Fruit fly (Drosophila melanogaster): ENCODE results near the gene CG9951.
A peak's percentile ranks its signal among the peaks of the same experiment; 100 is the strongest.

Gene CG9951

dm6 chr3L:16892728-16893271, 29.8 kb downstream of the CG9951 start (continued):
- TF ChIP-seq CG1529 (GFP tag; optimal IDR thresholded peaks at IDR 0.05) (no peak), CG31441 (GFP tag; IDR thresholded peaks at IDR 0.05) (0 out of 2 replicates have a peak, but pooled peaks have one; percentile 14), lab (GFP tag; optimal IDR thresholded peaks at IDR 0.05) (no peak), Neu2 (GFP tag; optimal IDR thresholded peaks at IDR 0.05; ENCODE audit: borderline replicate concordance) (no peak), CG32772 (GFP tag; IDR thresholded peaks at IDR 0.05) (0 out of 2 replicates have a peak, but pooled peaks have one; percentile 18), CG8359 (GFP tag; optimal IDR thresholded peaks at IDR 0.05; ENCODE audit: borderline replicate concordance) (peak; percentile 6), CG5180 (GFP tag; optimal IDR thresholded peaks at IDR 0.05) (no peak), phol (tag; optimal IDR thresholded peaks at IDR 0.05) (peak; percentile 14), E2f2 (GFP tag; IDR thresholded peaks at IDR 0.05) (no peak), CG17186 (GFP tag; optimal IDR thresholded peaks at IDR 0.05) (no peak), CG10979 (tag; optimal IDR thresholded peaks at IDR 0.05) (peak; percentile 14), Dip3 (GFP tag; optimal IDR thresholded peaks at IDR 0.05) (no peak), prd (optimal IDR thresholded peaks at IDR 0.05) (no peak), prd (GFP tag; IDR thresholded peaks at IDR 0.05) (peak; percentile 41; the same call in 1 of the 3 replicates), Antp (GFP tag; optimal IDR thresholded peaks at IDR 0.05) (no peak), CG11504 (tag; optimal IDR thresholded peaks at IDR 0.05) (peak; percentile 35), CG17359 (tag; optimal IDR thresholded peaks at IDR 0.05) (peak; percentile 30), CG15479 (GFP tag; optimal IDR thresholded peaks at IDR 0.05) (no peak), Xbp1 (GFP tag; optimal IDR thresholded peaks at IDR 0.05) (no peak), CG6683 (GFP tag; optimal IDR thresholded peaks at IDR 0.05) (no peak), dmrt99B (tag; optimal IDR thresholded peaks at IDR 0.05) (peak; percentile 35)

- TF ChIP-seq Fer1 (GFP tag; optimal IDR thresholded peaks at IDR 0.05) = peak; percentile 6
- peak; percentile 1 for TF ChIP-seq Oli (tag; optimal IDR thresholded peaks at IDR 0.05)
- no peak for TF ChIP-seq fd96Cb (tag; optimal IDR thresholded peaks at IDR 0.05)
- peak; percentile 41 for TF ChIP-seq grau (tag; optimal IDR thresholded peaks at IDR 0.05)
- no peak for TF ChIP-seq CG10979 (tag; optimal IDR thresholded peaks at IDR 0.05)
- no peak for TF ChIP-seq CG13775 (GFP tag; optimal IDR thresholded peaks at IDR 0.05)
- TF ChIP-seq nmo (GFP tag; optimal IDR thresholded peaks at IDR 0.05) = peak; percentile 21
- TF ChIP-seq pb (GFP tag; optimal IDR thresholded peaks at IDR 0.05) = no peak
- TF ChIP-seq gem (tag; optimal IDR thresholded peaks at IDR 0.05) = peak; percentile 54
- no peak for TF ChIP-seq dm (GFP tag; optimal IDR thresholded peaks at IDR 0.05)
- peak; percentile 7 for TF ChIP-seq Dek (tag; optimal IDR thresholded peaks at IDR 0.05)
- TF ChIP-seq CG6683 (GFP tag; optimal IDR thresholded peaks at IDR 0.05) = no peak
- no peak for TF ChIP-seq otp (GFP tag; IDR thresholded peaks at IDR 0.05)
- no peak for TF ChIP-seq CG7271 (tag; optimal IDR thresholded peaks at IDR 0.05)
- TF ChIP-seq kah (GFP tag; optimal IDR thresholded peaks at IDR 0.05) = no peak
- peak; percentile 33; the same call in 1 of the 2 replicates for TF ChIP-seq Rfx (GFP tag; IDR thresholded peaks at IDR 0.05)
- no peak for TF ChIP-seq Doc2 (GFP tag; IDR thresholded peaks at IDR 0.05)
- no peak for TF ChIP-seq lola (GFP tag; optimal IDR thresholded peaks at IDR 0.05)
- no peak for TF ChIP-seq gce (GFP tag; IDR thresholded peaks at IDR 0.05)
- TF ChIP-seq Ptx1 (GFP tag; IDR thresholded peaks at IDR 0.05) = peak; percentile 41; the same call in 1 of the 2 replicates
- no peak for TF ChIP-seq Kr (GFP tag; optimal IDR thresholded peaks at IDR 0.05)
- TF ChIP-seq CG7839 (tag; optimal IDR thresholded peaks at IDR 0.05) = peak; percentile 50
- TF ChIP-seq CG12155 (GFP tag; optimal IDR thresholded peaks at IDR 0.05) = no peak
- TF ChIP-seq psq (GFP tag; optimal IDR thresholded peaks at IDR 0.05) = no peak
- no peak for TF ChIP-seq tll (GFP tag; optimal IDR thresholded peaks at IDR 0.05)
- no peak for TF ChIP-seq Eip74EF (GFP tag; optimal IDR thresholded peaks at IDR 0.05)
- TF ChIP-seq CG7372 (GFP tag; IDR thresholded peaks at IDR 0.05) = no peak
- TF ChIP-seq PHDP (tag; optimal IDR thresholded peaks at IDR 0.05) = peak; percentile 22
- no peak for TF ChIP-seq CrebB (tag; optimal IDR thresholded peaks at IDR 0.05)
- no peak for TF ChIP-seq CG12942 (GFP tag; optimal IDR thresholded peaks at IDR 0.05)
These were observed 30.7 kb downstream of the CG9951 start for dm6 chr3L:16893647-16894046.

Measured in whole organism, embryonic.